Worm (Caenorhabditis elegans) whole organism, L2 larva: ENCODE results near the gene rnr-2.

Experiments
- C34F6.9 ChIP-seq: fragments of 150-350 bp; optimal IDR thresholded peaks from 2 replicates; lab custom pipeline; 2014; ENCODE audit warnings: missing biosample characterization, missing genetic modification characterization
- F13H6.1 ChIP-seq: sonication (generic microtip); optimal IDR thresholded peaks from 2 replicates; lab custom pipeline; 2016; ENCODE audit warnings: missing genetic modification characterization, missing compliant biosample characterization
- R02D3.7 ChIP-seq: fragments of 150-350 bp; optimal IDR thresholded peaks from 2 replicates; lab custom pipeline; 2014; ENCODE audit warnings: missing biosample characterization, missing genetic modification characterization
- Y55F3AM.14 ChIP-seq: fragments of 200-800 bp; sonication (Bioruptor generic); optimal IDR thresholded peaks from 2 replicates; lab custom pipeline; 2018; ENCODE audit warnings: mild to moderate bottlenecking, missing genetic modification characterization, missing compliant biosample characterization
- ZK546.5 ChIP-seq: sonication (generic microtip); optimal IDR thresholded peaks from 2 replicates; lab custom pipeline; 2017; ENCODE audit warnings: missing biosample characterization, missing genetic modification characterization
- aly-2 ChIP-seq: fragments of 150-350 bp; optimal IDR thresholded peaks from 2 replicates; lab custom pipeline; 2014; ENCODE audit warnings: missing biosample characterization, missing genetic modification characterization
- ama-1 ChIP-seq: fragments of 150-350 bp; optimal IDR thresholded peaks from 2 replicates; lab custom pipeline; 2018; ENCODE audit warnings: inconsistent platforms
- ceh-16 ChIP-seq: fragments of 150-350 bp; optimal IDR thresholded peaks from 2 replicates; lab custom pipeline; 2014; ENCODE audit warnings: missing biosample characterization, missing genetic modification characterization
- ceh-82 ChIP-seq: fragments of 150-350 bp; optimal IDR thresholded peaks from 2 replicates; lab custom pipeline; 2014; ENCODE audit warnings: missing biosample characterization, missing genetic modification characterization
- dmd-4 ChIP-seq: sonication (generic microtip); optimal IDR thresholded peaks from 2 replicates; lab custom pipeline; 2017; ENCODE audit warnings: missing biosample characterization, missing genetic modification characterization
- fos-1 ChIP-seq: fragments of 150-350 bp; optimal IDR thresholded peaks from 2 replicates; lab custom pipeline; 2014; ENCODE audit warnings: missing biosample characterization, missing genetic modification characterization
- gmeb-1 ChIP-seq: fragments of 150-350 bp; optimal IDR thresholded peaks from 2 replicates; lab custom pipeline; 2014; ENCODE audit warnings: missing biosample characterization, missing genetic modification characterization
- lin-11 ChIP-seq: fragments of 150-350 bp; sonication (generic microtip); optimal IDR thresholded peaks from 2 replicates; lab custom pipeline; 2014; ENCODE audit warnings: missing biosample characterization, missing genetic modification characterization, inconsistent platforms, mixed read lengths
- lsy-2 ChIP-seq, 2 experiments: fragments of 150-350 bp in 1 of 2; sonication (generic microtip) in 1 of 2; optimal IDR thresholded peaks; 2 replicates each; lab custom pipeline; 2014 to 2017; ENCODE audit warnings: missing biosample characterization in 2 of 2, missing genetic modification characterization in 2 of 2
- nhr-11 ChIP-seq: fragments of 150-350 bp; optimal IDR thresholded peaks from 2 replicates; lab custom pipeline; 2014; ENCODE audit warnings: missing biosample characterization, missing genetic modification characterization
- nhr-12 ChIP-seq: fragments of 150-350 bp; optimal IDR thresholded peaks from 2 replicates; lab custom pipeline; 2014; ENCODE audit warnings: missing biosample characterization, missing genetic modification characterization
- nhr-129 ChIP-seq: fragments of 150-350 bp; optimal IDR thresholded peaks from 2 replicates; lab custom pipeline; 2014; ENCODE audit warnings: missing biosample characterization, missing genetic modification characterization
- nhr-21 ChIP-seq: fragments of 150-350 bp; optimal IDR thresholded peaks from 2 replicates; lab custom pipeline; 2014; ENCODE audit warnings: missing biosample characterization, missing genetic modification characterization
- nhr-23 ChIP-seq: fragments of 150-350 bp; optimal IDR thresholded peaks from 2 replicates; lab custom pipeline; 2014; ENCODE audit warnings: missing biosample characterization, missing genetic modification reagents, missing genetic modification characterization
- nhr-237 ChIP-seq: fragments of 150-350 bp; optimal IDR thresholded peaks from 2 replicates; lab custom pipeline; 2014; ENCODE audit warnings: missing biosample characterization, missing genetic modification characterization
- nhr-6 ChIP-seq: fragments of 150-350 bp; optimal IDR thresholded peaks from 2 replicates; lab custom pipeline; 2014; ENCODE audit warnings: missing biosample characterization, missing genetic modification characterization
- sma-3 ChIP-seq: sonication (generic microtip); optimal IDR thresholded peaks from 2 replicates; lab custom pipeline; 2016; ENCODE audit warnings: missing genetic modification reagents, missing genetic modification characterization, missing compliant biosample characterization
- sma-9 ChIP-seq, 2 experiments: fragments of 150-350 bp in 1 of 2; sonication (generic microtip) in 1 of 2; optimal IDR thresholded peaks; 2 replicates each; lab custom pipeline; 2014 to 2016; ENCODE audit warnings: missing genetic modification characterization in 2 of 2, mild to moderate bottlenecking in 1 of 2, missing biosample characterization in 1 of 2, missing compliant biosample characterization in 1 of 2, missing genetic modification reagents in 1 of 2, moderate library complexity in 1 of 2
- unc-39 ChIP-seq: fragments of 150-350 bp; optimal IDR thresholded peaks from 2 replicates; lab custom pipeline; 2014; ENCODE audit warnings: missing biosample characterization, missing genetic modification characterization
- unc-55 ChIP-seq: fragments of 150-350 bp; sonication (generic microtip); optimal IDR thresholded peaks from 3 replicates; lab custom pipeline; 2014; ENCODE audit warnings: missing biosample characterization, missing genetic modification reagents, missing genetic modification characterization
- unc-62 ChIP-seq: fragments of 150-350 bp; optimal IDR thresholded peaks from 2 replicates; lab custom pipeline; 2014; ENCODE audit warnings: missing biosample characterization, missing genetic modification reagents, missing genetic modification characterization
- ztf-11 ChIP-seq: sonication (generic microtip); optimal IDR thresholded peaks from 2 replicates; lab custom pipeline; 2017; ENCODE audit warnings: missing biosample characterization, missing genetic modification characterization
- ztf-4 ChIP-seq: fragments of 150-350 bp; optimal IDR thresholded peaks from 2 replicates; lab custom pipeline; 2014; ENCODE audit warnings: missing biosample characterization, missing genetic modification characterization

Gene rnr-2

ce11 chrIII:4113594-4113993 is 18.9 kb upstream of the rnr-2 start:
- peak in 1 of 2 experiments; percentile 52 for TF ChIP-seq lsy-2 (tag; optimal IDR thresholded peaks at IDR 0.05; lab: Kevin White, UChicago)
- peak; percentile 47 for TF ChIP-seq sma-9 (GFP tag; optimal IDR thresholded peaks at IDR 0.05; lab: Kevin White, UChicago)
- TF ChIP-seq sma-9 (tag; optimal IDR thresholded peaks at IDR 0.05; lab: Kevin White, UChicago) = no peak
- peak; percentile 19 for TF ChIP-seq C34F6.9 (tag; lab: Kevin White, UChicago)
- TF ChIP-seq F13H6.1 (tag; lab: Kevin White, UChicago) = peak; percentile 64
- TF ChIP-seq nhr-129 (tag; lab: Kevin White, UChicago) = no peak

ce11 chrIII:4107929-4108520 is 13.3 kb upstream of the rnr-2 start:
- TF ChIP-seq sma-9 (GFP tag; optimal IDR thresholded peaks at IDR 0.05; lab: Kevin White, UChicago) (no peak), sma-9 (tag; optimal IDR thresholded peaks at IDR 0.05; lab: Kevin White, UChicago) (no peak), Y55F3AM.14 (no peak), unc-39 (no peak), gmeb-1 (no peak)

ce11 chrIII:4107227-4107626 is 12.5 kb upstream of the rnr-2 start:
- TF ChIP-seq dmd-4 (tag; lab: Kevin White, UChicago) (no peak), fos-1 (no peak), sma-9 (GFP tag; optimal IDR thresholded peaks at IDR 0.05; lab: Kevin White, UChicago) (no peak), sma-9 (tag; optimal IDR thresholded peaks at IDR 0.05; lab: Kevin White, UChicago) (no peak), nhr-237 (no peak), R02D3.7 (tag; lab: Kevin White, UChicago) (no peak), nhr-6 (tag; lab: Kevin White, UChicago) (no peak), nhr-129 (tag; lab: Kevin White, UChicago) (no peak), unc-62 (GFP tag; lab: Kevin White, UChicago) (no peak), nhr-23 (tag; lab: Kevin White, UChicago) (no peak), F13H6.1 (tag; lab: Kevin White, UChicago) (no peak), nhr-12 (tag; lab: Kevin White, UChicago) (no peak), ztf-11 (no peak)

- TF ChIP-seq sma-9 (GFP tag; optimal IDR thresholded peaks at IDR 0.05; lab: Kevin White, UChicago) (no peak), sma-9 (tag; optimal IDR thresholded peaks at IDR 0.05; lab: Kevin White, UChicago) (no peak), aly-2 (no peak), nhr-237 (no peak), ceh-82 (tag; lab: Kevin White, UChicago) (no peak), C34F6.9 (tag; lab: Kevin White, UChicago) (no peak)
Observed at ce11 chrIII:4106611-4107010, 11.9 kb upstream of the rnr-2 start.

- TF ChIP-seq gmeb-1 (no peak), ama-1 (lab: Kevin White, UChicago) (no peak), ceh-82 (tag; lab: Kevin White, UChicago) (no peak), Y55F3AM.14 (no peak), ztf-4 (no peak), ceh-16 (tag; lab: Kevin White, UChicago) (no peak)
- TF ChIP-seq, all 48 proteins: peak for 0
Observed at ce11 chrIII:4103171-4103570, 8.4 kb upstream of the rnr-2 start.

- TF ChIP-seq nhr-6 (tag; lab: Kevin White, UChicago) (no peak), lin-11 (no peak), unc-55 (no peak), ztf-4 (no peak), nhr-237 (no peak), nhr-11 (tag; lab: Kevin White, UChicago) (no peak), gmeb-1 (no peak), ZK546.5 (tag; lab: Kevin White, UChicago) (no peak), ceh-82 (tag; lab: Kevin White, UChicago) (no peak)
- TF ChIP-seq, all 48 proteins: peak for 0
Observed at ce11 chrIII:4102039-4102438, 7.3 kb upstream of the rnr-2 start.

ce11 chrIII:4101016-4101415 is 6.3 kb upstream of the rnr-2 start:
- TF ChIP-seq ztf-4 (no peak), sma-9 (GFP tag; optimal IDR thresholded peaks at IDR 0.05; lab: Kevin White, UChicago) (peak; percentile 14), sma-9 (tag; optimal IDR thresholded peaks at IDR 0.05; lab: Kevin White, UChicago) (no peak), sma-3 (GFP tag; lab: Kevin White, UChicago) (peak; percentile 10), ceh-16 (tag; lab: Kevin White, UChicago) (no peak), nhr-21 (tag; lab: Kevin White, UChicago) (no peak)
